Worm (Caenorhabditis elegans) whole organism, L1 larva: ENCODE measurements around the gene ZC239.14.

Source experiments
- F16B12.6 ChIP-seq: fragments of 150-350 bp; optimal IDR thresholded peaks from 2 replicates; lab custom pipeline; 2014; ENCODE audit warnings: missing biosample characterization, missing genetic modification characterization
- Y116A8C.19 ChIP-seq: sonication (generic microtip); optimal IDR thresholded peaks from 2 replicates; lab custom pipeline; 2016; ENCODE audit warnings: missing compliant biosample characterization, missing genetic modification characterization, borderline replicate concordance
- aha-1 ChIP-seq: fragments of 150-350 bp; optimal IDR thresholded peaks from 2 replicates; lab custom pipeline; 2014; ENCODE audit warnings: missing biosample characterization, missing genetic modification characterization
- aly-2 ChIP-seq: fragments of 150-350 bp; optimal IDR thresholded peaks from 2 replicates; lab custom pipeline; 2014; ENCODE audit warnings: missing biosample characterization, missing genetic modification characterization
- ama-1 ChIP-seq: fragments of 150-350 bp; optimal IDR thresholded peaks from 2 replicates; lab custom pipeline; 2014
- ceh-8 ChIP-seq: fragments of 200-800 bp; sonication (Bioruptor generic); optimal IDR thresholded peaks from 2 replicates; lab custom pipeline; 2018; ENCODE audit warnings: mild to moderate bottlenecking, missing genetic modification characterization, moderate library complexity, missing compliant biosample characterization
- ceh-88 ChIP-seq: fragments of 200-800 bp; sonication (Bioruptor generic); IDR thresholded peaks from 2 replicates; pipeline ENCODE4 v1.3.6; 2022; ENCODE audit warnings: missing genetic modification characterization, missing compliant biosample characterization
- ces-1 ChIP-seq: fragments of 150-350 bp; optimal IDR thresholded peaks from 2 replicates; lab custom pipeline; 2014; ENCODE audit warnings: missing biosample characterization, missing genetic modification reagents, missing genetic modification characterization
- dsc-1 ChIP-seq: sonication (generic microtip); optimal IDR thresholded peaks from 2 replicates; lab custom pipeline; 2016; ENCODE audit warnings: mild to moderate bottlenecking, missing genetic modification characterization, missing compliant biosample characterization
- efl-1 ChIP-seq, 4 experiments: fragments of 150-350 bp; optimal IDR thresholded peaks in 3 of 4; peaks in 1 of 4; 1 replicate in 1 of 4; 2 replicates in 3 of 4; lab custom pipeline; 2014; ENCODE audit warnings: missing biosample characterization in 2 of 4, missing genetic modification characterization in 2 of 4, missing genetic modification reagents in 2 of 4
- efl-3 ChIP-seq: fragments of 200-800 bp; sonication (Bioruptor generic); optimal IDR thresholded peaks from 2 replicates; lab custom pipeline; 2018; ENCODE audit warnings: mild to moderate bottlenecking, missing genetic modification characterization, missing compliant biosample characterization
- egl-13 ChIP-seq: sonication (generic microtip); optimal IDR thresholded peaks from 2 replicates; lab custom pipeline; 2016; ENCODE audit warnings: missing genotype, missing genetic modification reagents, missing genetic modification characterization, missing compliant biosample characterization
- elt-2 ChIP-seq: sonication (generic microtip); optimal IDR thresholded peaks from 2 replicates; lab custom pipeline; 2016; ENCODE audit warnings: missing genetic modification characterization, mild to moderate bottlenecking, inconsistent platforms, missing compliant biosample characterization, missing genetic modification reagents
- elt-3 ChIP-seq, 6 experiments: fragments of 150-350 bp in 1 of 6; sonication (generic microtip); optimal IDR thresholded peaks; 2 replicates each; lab custom pipeline; 2017 to 2018; ENCODE audit warnings: missing biosample characterization in 6 of 6, missing genetic modification characterization in 6 of 6, inconsistent platforms in 1 of 6
- ets-5 ChIP-seq: fragments of 200-800 bp; sonication (Bioruptor generic); IDR thresholded peaks from 2 replicates; pipeline ENCODE4 v1.3.6; 2022; ENCODE audit warnings: missing genetic modification characterization, missing compliant biosample characterization
- fkh-10 ChIP-seq: sonication (generic microtip); optimal IDR thresholded peaks from 2 replicates; lab custom pipeline; 2017; ENCODE audit warnings: missing biosample characterization, missing genetic modification reagents, missing genetic modification characterization
- grh-1 ChIP-seq: fragments of 200-800 bp; sonication (Bioruptor generic); IDR thresholded peaks from 2 replicates; pipeline ENCODE4 v1.3.6; 2022; ENCODE audit warnings: missing genetic modification reagents, missing genetic modification characterization, missing compliant biosample characterization
- hlh-4 ChIP-seq: sonication (generic microtip); optimal IDR thresholded peaks from 2 replicates; lab custom pipeline; 2016; ENCODE audit warnings: mild to moderate bottlenecking, missing genetic modification characterization, missing compliant biosample characterization
- hpl-2 ChIP-seq: fragments of 150-350 bp; optimal IDR thresholded peaks from 2 replicates; lab custom pipeline; 2014; ENCODE audit warnings: missing biosample characterization, missing genetic modification reagents, missing genetic modification characterization
- irx-1 ChIP-seq: sonication (generic microtip); optimal IDR thresholded peaks from 2 replicates; lab custom pipeline; 2016; ENCODE audit warnings: missing genetic modification characterization, missing compliant biosample characterization
- isw-1 ChIP-seq: fragments of 200-800 bp; sonication (Bioruptor generic); IDR thresholded peaks from 2 replicates; pipeline ENCODE4 v1.3.6; 2022; ENCODE audit warnings: missing genetic modification characterization, missing compliant biosample characterization
- jun-1 ChIP-seq: fragments of 150-350 bp; optimal IDR thresholded peaks from 2 replicates; lab custom pipeline; 2014; ENCODE audit warnings: missing biosample characterization, missing genetic modification reagents, missing genetic modification characterization
- lin-13 ChIP-seq: fragments of 150-350 bp; optimal IDR thresholded peaks from 2 replicates; lab custom pipeline; 2014; ENCODE audit warnings: missing biosample characterization, missing genetic modification reagents, missing genetic modification characterization
- lin-14 ChIP-seq: fragments of 200-800 bp; sonication (Bioruptor generic); optimal IDR thresholded peaks from 2 replicates; lab custom pipeline; 2018; ENCODE audit warnings: mild to moderate bottlenecking, missing genetic modification characterization, moderate library complexity, missing compliant biosample characterization
- lin-35 ChIP-seq, 2 experiments: fragments of 150-350 bp; optimal IDR thresholded peaks; 2 replicates each; lab custom pipeline; 2014; ENCODE audit warnings: missing biosample characterization in 2 of 2, missing genetic modification characterization in 2 of 2, missing genetic modification reagents in 2 of 2
- mdl-1 ChIP-seq, 2 experiments: fragments of 150-350 bp; optimal IDR thresholded peaks; 2 replicates each; lab custom pipeline; 2014 to 2017; ENCODE audit warnings: missing biosample characterization in 2 of 2, missing genetic modification characterization in 2 of 2, inconsistent platforms in 1 of 2
- nhr-11 ChIP-seq: fragments of 150-350 bp; optimal IDR thresholded peaks from 2 replicates; lab custom pipeline; 2014; ENCODE audit warnings: missing biosample characterization, missing genetic modification characterization
- nhr-19 ChIP-seq: fragments of 200-800 bp; sonication (Bioruptor generic); conservative IDR thresholded peaks from 2 replicates; pipeline ENCODE4 v1.3.6; 2022; ENCODE audit warnings: missing genetic modification characterization, missing compliant biosample characterization
- nhr-28 ChIP-seq: fragments of 150-350 bp; optimal IDR thresholded peaks from 2 replicates; lab custom pipeline; 2014; ENCODE audit warnings: missing biosample characterization, missing genetic modification characterization
- nhr-47 ChIP-seq: sonication (generic microtip); optimal IDR thresholded peaks from 2 replicates; lab custom pipeline; 2016; ENCODE audit warnings: mild to moderate bottlenecking, missing genetic modification characterization, moderate library complexity, missing compliant biosample characterization
- nhr-76 ChIP-seq: sonication (generic microtip); optimal IDR thresholded peaks from 2 replicates; lab custom pipeline; 2017; ENCODE audit warnings: missing biosample characterization, missing genetic modification characterization
- nhr-77 ChIP-seq: fragments of 150-350 bp; optimal IDR thresholded peaks from 2 replicates; lab custom pipeline; 2014; ENCODE audit warnings: missing biosample characterization, missing genetic modification characterization
- nhr-85 ChIP-seq: sonication (generic microtip); peaks from one replicate; lab custom pipeline; 2016; ENCODE audit warnings: missing genetic modification characterization, inconsistent platforms, missing compliant biosample characterization
- pax-3 ChIP-seq: fragments of 200-800 bp; sonication (Bioruptor generic); optimal IDR thresholded peaks from 2 replicates; lab custom pipeline; 2018; ENCODE audit warnings: mild to moderate bottlenecking, missing genetic modification characterization, moderate library complexity, missing compliant biosample characterization
- sox-4 ChIP-seq: sonication (generic microtip); optimal IDR thresholded peaks from 2 replicates; lab custom pipeline; 2016; ENCODE audit warnings: missing genetic modification characterization, missing compliant biosample characterization
- sup-37 ChIP-seq: fragments of 200-800 bp; sonication (Bioruptor generic); optimal IDR thresholded peaks from 2 replicates; lab custom pipeline; 2018; ENCODE audit warnings: mild to moderate bottlenecking, missing genetic modification characterization, missing compliant biosample characterization
- swsn-7 ChIP-seq: sonication (generic microtip); optimal IDR thresholded peaks from 2 replicates; lab custom pipeline; 2016; ENCODE audit warnings: missing genetic modification characterization, missing compliant biosample characterization
- unc-98 ChIP-seq: fragments of 200-800 bp; sonication (Bioruptor generic); IDR thresholded peaks from 2 replicates; pipeline ENCODE4 v1.3.6; 2022; ENCODE audit warnings: missing genetic modification characterization, missing compliant biosample characterization
- vab-15 ChIP-seq: sonication (generic microtip); optimal IDR thresholded peaks from 2 replicates; lab custom pipeline; 2017; ENCODE audit warnings: missing genotype, mild to moderate bottlenecking, missing genetic modification characterization, missing compliant biosample characterization
- xbp-1 ChIP-seq: sonication (generic microtip); optimal IDR thresholded peaks from 2 replicates; lab custom pipeline; 2016; ENCODE audit warnings: missing genetic modification characterization, missing compliant biosample characterization

Gene ZC239.14

ce11 chrII:3234725-3235124 is 12.9 kb upstream of the ZC239.14 start, which contains the start of gene C17F4.8:
Gene C17F4.8, minus strand, starts transcription at chrII:3234825.
- no peak for TF ChIP-seq sup-37
- TF ChIP-seq grh-1 (GFP tag; lab: Robert Waterston, UW), result no peak
- no peak for TF ChIP-seq egl-13
- TF ChIP-seq xbp-1 (tag; lab: Kevin White, UChicago), result no peak
- TF ChIP-seq nhr-19 (GFP tag; lab: Robert Waterston, UW), result no peak
- no peak for TF ChIP-seq nhr-85 (tag; lab: Kevin White, UChicago)
- no peak for TF ChIP-seq ceh-8 (GFP tag; lab: Kevin White, UChicago)
- no peak for TF ChIP-seq elt-3 (tag; optimal IDR thresholded peaks at IDR 0.05; lab: Kevin White, UChicago)
- TF ChIP-seq swsn-7, result no peak
- no peak for TF ChIP-seq pax-3 (tag; lab: Kevin White, UChicago)
- no peak for TF ChIP-seq jun-1 (tag; lab: Kevin White, UChicago)
- TF ChIP-seq isw-1 (GFP tag; lab: Robert Waterston, UW), result no peak
- TF ChIP-seq nhr-47 (tag; lab: Kevin White, UChicago), result no peak
- TF ChIP-seq ama-1 (lab: Kevin White, UChicago), result no peak
- TF ChIP-seq nhr-28 (tag; lab: Kevin White, UChicago), result no peak
- TF ChIP-seq unc-98 (GFP tag; lab: Robert Waterston, UW), result no peak
- no peak for TF ChIP-seq mdl-1 (tag; optimal IDR thresholded peaks at IDR 0.05; lab: Kevin White, UChicago)
- TF ChIP-seq, all 84 proteins: peak for 0

ce11 chrII:3230422-3230821 is 8.6 kb upstream of the ZC239.14 start, which contains the start of gene srh-297:
Gene srh-297, minus strand, starts transcription at chrII:3230522.
- TF ChIP-seq hpl-2 (no peak), dsc-1 (no peak), lin-14 (GFP tag; lab: Kevin White, UChicago) (no peak), ces-1 (GFP tag; lab: Kevin White, UChicago) (no peak), efl-1 (optimal IDR thresholded peaks at IDR 0.05; lab: Kevin White, UChicago) (no peak), efl-1 (GFP tag; optimal IDR thresholded peaks at IDR 0.05 in 1 of 2; lab: Kevin White, UChicago) (no peak)

DNA sequence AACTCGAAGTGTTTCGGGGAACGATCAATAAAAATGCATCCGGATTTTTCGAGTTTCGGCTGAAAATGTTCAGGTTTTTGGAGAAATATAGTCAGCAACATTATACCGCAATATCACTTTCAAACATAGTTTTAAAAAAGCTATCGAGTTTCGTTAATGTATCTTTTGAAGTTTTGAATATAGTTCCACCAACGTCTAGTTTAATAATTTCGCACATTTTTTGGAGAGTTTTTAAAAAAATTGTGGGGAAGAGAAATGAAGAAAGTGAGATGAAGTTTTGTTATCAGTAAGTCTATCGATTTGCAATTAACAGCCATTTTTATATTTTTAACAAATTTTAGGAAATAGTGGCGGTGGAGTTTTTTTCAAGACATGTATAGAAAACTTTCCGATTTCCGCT is 3.9 kb upstream of the ZC239.14 start, which contains the start of gene ZC239.17:
ZC239.17 (minus strand) TSS at position 101 of the 400 bp plus-strand sequence.
- TF ChIP-seq sox-4 (tag; lab: Kevin White, UChicago) (no peak), fkh-10 (GFP tag; lab: Kevin White, UChicago) (no peak), dsc-1 (no peak), ets-5 (GFP tag; lab: Robert Waterston, UW) (no peak), ceh-88 (GFP tag; lab: Robert Waterston, UW) (no peak), efl-3 (GFP tag; lab: Kevin White, UChicago) (no peak)

DNA sequence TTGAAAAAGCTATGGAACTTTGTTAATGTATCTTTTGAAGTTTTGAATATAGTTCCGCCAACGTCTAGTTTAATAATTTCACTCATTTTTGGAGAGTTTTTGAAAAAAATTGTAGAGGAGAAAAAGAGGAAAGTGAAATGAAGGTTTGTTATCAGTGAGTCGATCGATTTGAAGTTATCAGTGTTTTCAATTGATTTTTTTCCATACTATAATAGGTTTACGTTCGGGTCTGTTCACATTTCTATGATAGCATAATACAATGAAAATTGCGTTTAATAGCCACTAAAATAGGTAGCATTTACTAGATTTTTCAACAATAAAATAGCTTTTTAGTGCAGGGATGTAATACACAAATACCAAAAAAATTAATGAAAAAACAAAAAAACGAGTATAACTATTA is 3.4 kb upstream of the ZC239.14 start, which contains the start of gene ZC239.16:
ZC239.16 (minus strand) TSS at position 120 of the 400 bp plus-strand sequence.
- TF ChIP-seq hlh-4 (tag; lab: Kevin White, UChicago) (no peak), elt-3 (tag; optimal IDR thresholded peaks at IDR 0.05; lab: Kevin White, UChicago) (no peak), nhr-76 (tag; lab: Kevin White, UChicago) (no peak), lin-35 (GFP tag; optimal IDR thresholded peaks at IDR 0.05; lab: Kevin White, UChicago) (no peak), elt-2 (peak; percentile 44), Y116A8C.19 (tag; lab: Kevin White, UChicago) (no peak), ceh-8 (GFP tag; lab: Kevin White, UChicago) (no peak), nhr-19 (GFP tag; lab: Robert Waterston, UW) (no peak)

DNA sequence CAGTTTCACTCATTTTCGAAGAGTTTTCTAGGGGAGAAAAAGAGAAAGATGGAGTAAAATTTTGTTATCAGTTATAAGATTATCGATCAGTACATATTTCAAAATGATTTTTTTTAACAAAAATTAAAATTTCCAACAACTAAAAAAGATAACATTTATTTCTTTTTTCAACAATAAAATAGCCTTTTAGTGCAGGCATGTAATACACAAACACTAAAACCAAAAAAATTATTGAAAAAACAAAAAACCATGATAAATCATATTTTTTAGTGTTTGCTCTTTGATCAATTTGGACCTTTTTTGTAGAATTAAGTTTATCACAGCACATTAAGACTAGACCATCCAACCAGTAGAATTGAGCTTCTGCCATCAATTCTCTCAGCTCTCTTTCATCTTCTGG is 2.8 kb upstream of the ZC239.14 start, which contains the start of gene ZC239.15:
ZC239.15 (minus strand) TSS at position 101 of the 400 bp plus-strand sequence.
- no peak for TF ChIP-seq sup-37
- TF ChIP-seq egl-13, result no peak
- no peak for TF ChIP-seq lin-35 (GFP tag; optimal IDR thresholded peaks at IDR 0.05; lab: Kevin White, UChicago)
- TF ChIP-seq aha-1 (tag; lab: Kevin White, UChicago), result no peak
- TF ChIP-seq vab-15 (tag; lab: Kevin White, UChicago), result no peak
- no peak for TF ChIP-seq jun-1 (tag; lab: Kevin White, UChicago)
- no peak for TF ChIP-seq irx-1 (tag; lab: Kevin White, UChicago)
- no peak for TF ChIP-seq nhr-85 (tag; lab: Kevin White, UChicago)
- TF ChIP-seq aly-2 (tag; lab: Kevin White, UChicago), result no peak
- no peak for TF ChIP-seq nhr-28 (tag; lab: Kevin White, UChicago)
- TF ChIP-seq lin-13 (GFP tag; lab: Kevin White, UChicago), result no peak
- TF ChIP-seq nhr-77, result no peak
- TF ChIP-seq isw-1 (GFP tag; lab: Robert Waterston, UW), result no peak
- TF ChIP-seq nhr-11 (tag; lab: Kevin White, UChicago), result no peak
- TF ChIP-seq mdl-1 (tag; optimal IDR thresholded peaks at IDR 0.05; lab: Kevin White, UChicago), result no peak
- TF ChIP-seq F16B12.6, result no peak
